Worm (Caenorhabditis elegans): ENCODE measurements around the gene hrg-10.

DNA sequence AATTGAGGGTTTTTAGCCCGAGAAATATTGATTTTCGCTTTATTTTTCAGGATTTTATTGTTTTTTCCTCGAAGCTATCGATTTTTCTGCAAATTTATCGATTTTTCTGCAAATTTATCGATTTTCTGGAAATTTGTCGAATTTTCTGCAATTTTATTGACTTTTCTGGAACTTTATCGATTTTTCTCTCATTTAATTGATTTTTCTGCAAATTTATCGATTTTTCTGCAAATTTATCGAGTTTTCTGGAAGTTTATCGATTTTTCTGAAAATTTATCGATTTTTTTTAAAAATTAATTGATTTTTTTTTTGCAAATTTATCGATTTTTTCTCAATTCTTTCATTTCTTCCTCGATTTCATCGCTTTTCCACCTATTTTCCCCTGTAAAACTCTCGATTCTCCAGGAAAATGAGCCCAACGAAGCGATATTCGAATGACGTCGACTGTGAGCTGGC lies 36.4 kb upstream of the hrg-10 start, which contains the start of gene gtf-2F2:
- TF ChIP-seq nhr-237 (tag; optimal IDR thresholded peaks at IDR 0.05) (no peak), nhr-28 (tag; optimal IDR thresholded peaks at IDR 0.05) (no peak), R02D3.7 (tag; optimal IDR thresholded peaks at IDR 0.05) (no peak), lin-15B (tag; optimal IDR thresholded peaks at IDR 0.05) (no peak), snpc-4 (tag; optimal IDR thresholded peaks at IDR 0.05) (no peak), elt-1 (tag; optimal IDR thresholded peaks at IDR 0.05) (no peak), unc-39 (tag; optimal IDR thresholded peaks at IDR 0.05) (no peak), nhr-76 (tag; optimal IDR thresholded peaks at IDR 0.05) (no peak), egl-27 (tag; optimal IDR thresholded peaks at IDR 0.05) (no peak)

All from whole organism, L3 larva.